Worm (Caenorhabditis elegans) whole organism, young adult: Measurements from ENCODE around the gene let-4.

Experiments
- B0336.3 ChIP-seq: fragments of 200-800 bp; sonication (Bioruptor generic); IDR thresholded peaks from 2 replicates; pipeline ENCODE4 v1.3.6; 2022; ENCODE audit warnings: missing genetic modification characterization, missing compliant biosample characterization
- F22D6.2 ChIP-seq: sonication (generic microtip); optimal IDR thresholded peaks from 2 replicates; lab custom pipeline; 2016; ENCODE audit warnings: mild to moderate bottlenecking, missing genetic modification characterization, missing compliant biosample characterization
- F37B4.10 ChIP-seq: fragments of 200-800 bp; sonication (Bioruptor generic); IDR thresholded peaks from 2 replicates; pipeline ENCODE4 v1.3.6; 2022; ENCODE audit warnings: missing genetic modification characterization, missing compliant biosample characterization
- F57C9.4 ChIP-seq: sonication (generic microtip); optimal IDR thresholded peaks from 2 replicates; lab custom pipeline; 2017; ENCODE audit warnings: mild to moderate bottlenecking, missing genetic modification characterization, missing compliant biosample characterization
- T07F8.4 ChIP-seq: sonication (generic microtip); optimal IDR thresholded peaks from 2 replicates; lab custom pipeline; 2016; ENCODE audit warnings: mild to moderate bottlenecking, missing genetic modification characterization, moderate library complexity, missing compliant biosample characterization
- Y56A3A.18 ChIP-seq: fragments of 200-800 bp; sonication (Bioruptor generic); IDR thresholded peaks from 2 replicates; pipeline ENCODE4 v1.3.6; 2022; ENCODE audit warnings: missing genetic modification reagents, missing genetic modification characterization, missing compliant biosample characterization
- Y95B8A.8 ChIP-seq: fragments of 200-800 bp; sonication (Bioruptor generic); IDR thresholded peaks from 2 replicates; pipeline ENCODE4 v1.3.6; 2022; ENCODE audit warnings: missing genetic modification reagents, missing genetic modification characterization, missing compliant biosample characterization
- ZK185.1 ChIP-seq: sonication (generic microtip); optimal IDR thresholded peaks from 2 replicates; lab custom pipeline; 2016; ENCODE audit warnings: mild to moderate bottlenecking, missing genetic modification characterization, missing compliant biosample characterization; ENCODE audit not compliant: poor library complexity, severe bottlenecking
- attf-6 ChIP-seq: fragments of 200-800 bp; sonication (Bioruptor generic); IDR thresholded peaks from 2 replicates; pipeline ENCODE4 v1.3.6; 2022; ENCODE audit warnings: missing genetic modification reagents, missing genetic modification characterization, missing compliant biosample characterization
- bed-1 ChIP-seq: fragments of 200-800 bp; sonication (Bioruptor generic); IDR thresholded peaks from 2 replicates; pipeline ENCODE4 v1.3.6; 2022; ENCODE audit warnings: missing genetic modification reagents, missing genetic modification characterization, missing compliant biosample characterization
- cebp-1 ChIP-seq, 2 experiments: fragments of 200-800 bp in 1 of 2; sonication (Bioruptor generic) in 1 of 2; sonication (generic microtip) in 1 of 2; IDR thresholded peaks in 1 of 2; optimal IDR thresholded peaks in 1 of 2; 2 replicates each; pipeline versions ENCODE4 v1.3.6 to Lab custom; 2017 to 2022; ENCODE audit warnings: missing compliant biosample characterization in 2 of 2, missing genetic modification characterization in 2 of 2, mild to moderate bottlenecking in 1 of 2, missing genetic modification reagents in 1 of 2, moderate library complexity in 1 of 2
- ceh-100 ChIP-seq: fragments of 200-800 bp; sonication (Bioruptor generic); IDR thresholded peaks from 2 replicates; pipeline ENCODE4 v1.3.6; 2022; ENCODE audit warnings: missing genetic modification reagents, missing genetic modification characterization, missing compliant biosample characterization
- ceh-27 ChIP-seq: fragments of 200-800 bp; sonication (Bioruptor generic); optimal IDR thresholded peaks from 2 replicates; lab custom pipeline; 2018; ENCODE audit warnings: mild to moderate bottlenecking, missing genetic modification characterization, moderate library complexity, missing compliant biosample characterization
- ceh-40 ChIP-seq: fragments of 200-800 bp; sonication (Bioruptor generic); IDR thresholded peaks from 2 replicates; pipeline ENCODE4 v1.3.6; 2022; ENCODE audit warnings: missing genetic modification characterization, missing compliant biosample characterization
- dox-1 ChIP-seq: fragments of 200-800 bp; sonication (Bioruptor generic); IDR thresholded peaks from 2 replicates; pipeline ENCODE4 v1.3.6; 2022; ENCODE audit warnings: missing genetic modification reagents, missing genetic modification characterization, missing compliant biosample characterization
- efl-1 ChIP-seq: fragments of 150-350 bp; optimal IDR thresholded peaks from 2 replicates; lab custom pipeline; 2014; ENCODE audit warnings: missing biosample characterization, missing genetic modification reagents, missing genetic modification characterization
- egl-18 ChIP-seq: fragments of 200-800 bp; sonication (Bioruptor generic); IDR thresholded peaks from 2 replicates; pipeline ENCODE4 v1.3.6; 2022; ENCODE audit warnings: missing genetic modification reagents, missing genetic modification characterization, missing compliant biosample characterization
- egrh-3 ChIP-seq: fragments of 200-800 bp; sonication (Bioruptor generic); IDR thresholded peaks from 2 replicates; pipeline ENCODE4 v1.3.6; 2022; ENCODE audit warnings: missing genetic modification reagents, missing genetic modification characterization, missing compliant biosample characterization
- ekl-4 ChIP-seq: fragments of 200-800 bp; sonication (Bioruptor generic); IDR thresholded peaks from 2 replicates; pipeline ENCODE4 v1.3.6; 2022; ENCODE audit warnings: missing genetic modification reagents, missing genetic modification characterization, missing compliant biosample characterization
- ets-4 ChIP-seq: fragments of 200-800 bp; sonication (Bioruptor generic); optimal IDR thresholded peaks from 2 replicates; lab custom pipeline; 2018; ENCODE audit warnings: mild to moderate bottlenecking, missing genetic modification characterization, missing compliant biosample characterization
- hlh-12 ChIP-seq: sonication (generic microtip); optimal IDR thresholded peaks from 2 replicates; lab custom pipeline; 2016; ENCODE audit warnings: missing genetic modification characterization, missing compliant biosample characterization
- hrde-1 ChIP-seq: sonication (generic microtip); optimal IDR thresholded peaks from 2 replicates; lab custom pipeline; 2016; ENCODE audit warnings: missing genetic modification characterization, mild to moderate bottlenecking, missing compliant biosample characterization, moderate library complexity, missing genotype, missing genetic modification reagents, borderline replicate concordance
- lin-35 ChIP-seq, 3 experiments: fragments of 150-350 bp in 2 of 3; sonication (generic microtip) in 1 of 3; optimal IDR thresholded peaks; 2 replicates each; lab custom pipeline; 2014 to 2018; ENCODE audit warnings: missing biosample characterization in 3 of 3, missing genetic modification characterization in 3 of 3, missing genetic modification reagents in 3 of 3
- lin-40 ChIP-seq: sonication (generic microtip); optimal IDR thresholded peaks from 2 replicates; lab custom pipeline; 2016; ENCODE audit warnings: missing genetic modification characterization, mild to moderate bottlenecking, missing compliant biosample characterization, missing genotype, missing genetic modification reagents
- lin-54 ChIP-seq: fragments of 200-800 bp; sonication (Bioruptor generic); optimal IDR thresholded peaks from 2 replicates; lab custom pipeline; 2018; ENCODE audit warnings: mild to moderate bottlenecking, missing genetic modification characterization, missing compliant biosample characterization
- lsl-1 ChIP-seq: fragments of 200-800 bp; sonication (Bioruptor generic); optimal IDR thresholded peaks from 2 replicates; lab custom pipeline; 2018; ENCODE audit warnings: mild to moderate bottlenecking, missing genetic modification characterization, moderate library complexity, missing compliant biosample characterization
- lsy-27 ChIP-seq: sonication (generic microtip); optimal IDR thresholded peaks from 2 replicates; lab custom pipeline; 2017; ENCODE audit warnings: missing genetic modification characterization, mild to moderate bottlenecking, missing compliant biosample characterization, antibody characterized with exemption, missing genotype, borderline replicate concordance; ENCODE audit not compliant: insufficient read depth
- madf-10 ChIP-seq: sonication (generic microtip); optimal IDR thresholded peaks from 2 replicates; lab custom pipeline; 2016; ENCODE audit warnings: mild to moderate bottlenecking, missing genetic modification characterization, missing compliant biosample characterization
- madf-6 ChIP-seq: fragments of 200-800 bp; sonication (Bioruptor generic); IDR thresholded peaks from 2 replicates; pipeline ENCODE4 v1.3.6; 2022; ENCODE audit warnings: missing genetic modification reagents, missing genetic modification characterization, missing compliant biosample characterization
- mxl-1 ChIP-seq: sonication (generic microtip); optimal IDR thresholded peaks from 2 replicates; lab custom pipeline; 2016; ENCODE audit warnings: missing genetic modification characterization, missing compliant biosample characterization
- nhr-120 ChIP-seq: fragments of 200-800 bp; sonication (Bioruptor generic); IDR thresholded peaks from 2 replicates; pipeline ENCODE4 v1.3.6; 2022; ENCODE audit warnings: missing genetic modification characterization, missing compliant biosample characterization
- nhr-179 ChIP-seq: sonication (generic microtip); optimal IDR thresholded peaks from 2 replicates; lab custom pipeline; 2016; ENCODE audit warnings: mild to moderate bottlenecking, missing genetic modification characterization, missing compliant biosample characterization
- nhr-27 ChIP-seq: fragments of 200-800 bp; sonication (Bioruptor generic); optimal IDR thresholded peaks from 2 replicates; lab custom pipeline; 2018; ENCODE audit warnings: mild to moderate bottlenecking, missing genetic modification characterization, moderate library complexity, missing compliant biosample characterization
- sdz-38 ChIP-seq: sonication (generic microtip); optimal IDR thresholded peaks from 2 replicates; lab custom pipeline; 2016; ENCODE audit warnings: missing genotype, missing genetic modification characterization, missing compliant biosample characterization
- snpc-3.4 ChIP-seq: sonication (generic microtip); optimal IDR thresholded peaks from 2 replicates; lab custom pipeline; 2017; ENCODE audit warnings: missing genetic modification characterization, mild to moderate bottlenecking, missing compliant biosample characterization, antibody characterized with exemption, moderate library complexity, missing genotype, missing genetic modification reagents
- snpc-4 ChIP-seq, 5 experiments: fragments of 150-350 bp in 1 of 5; sonication (generic microtip) in 4 of 5; optimal IDR thresholded peaks; 2 replicates each; lab custom pipeline; 2014 to 2018; ENCODE audit warnings: missing genetic modification characterization in 5 of 5, missing biosample characterization in 3 of 5, antibody characterized with exemption in 2 of 5, mild to moderate bottlenecking in 2 of 5, missing compliant biosample characterization in 2 of 5, missing genotype in 2 of 5, moderate library complexity in 2 of 5, missing genetic modification reagents in 1 of 5
- tbp1 ChIP-seq: fragments of 200-800 bp; sonication (Bioruptor generic); optimal IDR thresholded peaks from 2 replicates; lab custom pipeline; 2018; ENCODE audit warnings: mild to moderate bottlenecking, missing genetic modification characterization, missing compliant biosample characterization
- tbx-9 ChIP-seq: sonication (generic microtip); optimal IDR thresholded peaks from 2 replicates; lab custom pipeline; 2016; ENCODE audit warnings: borderline replicate concordance, missing genetic modification characterization, inconsistent platforms, missing compliant biosample characterization
- xnd-1 ChIP-seq: sonication (generic microtip); optimal IDR thresholded peaks from 2 replicates; lab custom pipeline; 2016; ENCODE audit warnings: missing genotype, missing genetic modification reagents, missing genetic modification characterization, missing compliant biosample characterization
- zfh-2 ChIP-seq: fragments of 200-800 bp; sonication (Bioruptor generic); conservative IDR thresholded peaks from 2 replicates; pipeline ENCODE4 v1.3.6; 2022; ENCODE audit warnings: missing genetic modification reagents, missing genetic modification characterization, missing compliant biosample characterization
- ztf-26 ChIP-seq: sonication (generic microtip); optimal IDR thresholded peaks from 2 replicates; lab custom pipeline; 2017; ENCODE audit warnings: missing genetic modification characterization, missing compliant biosample characterization
- ztf-6 ChIP-seq: fragments of 200-800 bp; sonication (Bioruptor generic); IDR thresholded peaks from 2 replicates; pipeline ENCODE4 v1.3.6; 2022; ENCODE audit warnings: missing genetic modification reagents, missing genetic modification characterization, missing compliant biosample characterization

The let-4 gene

DNA sequence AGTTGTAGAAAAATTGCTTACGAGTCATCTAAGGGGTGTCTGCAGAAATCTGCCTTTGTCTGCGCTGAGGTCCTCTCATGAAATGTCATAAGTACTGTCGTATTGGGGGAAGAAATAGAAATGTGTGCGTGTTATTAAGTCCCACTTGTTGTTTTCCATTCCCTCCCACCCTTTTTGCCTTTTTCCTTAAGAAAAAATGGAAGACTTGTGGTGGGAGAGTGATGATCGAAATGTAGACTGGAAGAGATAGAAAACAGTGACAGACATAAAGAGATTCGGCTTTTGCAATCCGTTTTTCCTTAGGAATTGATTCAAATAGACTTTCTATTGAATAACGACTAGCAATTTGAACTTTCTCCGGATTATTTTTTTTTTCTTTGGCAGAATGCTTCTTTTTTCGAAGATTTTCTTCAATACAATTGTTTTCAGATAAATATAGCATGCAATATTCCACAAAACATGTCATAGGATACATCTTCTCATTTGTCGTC lies 28.0 kb upstream of the let-4 start, which contains the start of gene ram-5:
Gene ram-5 (plus strand): TSS at position 441 of the 491 bp plus-strand sequence.
- TF ChIP-seq nhr-27 (tag; lab: Kevin White, UChicago) (no peak), madf-10 (tag; lab: Kevin White, UChicago) (no peak), ceh-27 (GFP tag; lab: Kevin White, UChicago) (peak; percentile 16), snpc-3.4 (tag; lab: Kevin White, UChicago) (no peak), lsl-1 (GFP tag; lab: Kevin White, UChicago) (no peak), efl-1 (GFP tag; lab: Kevin White, UChicago) (no peak), tbp1 (GFP tag; lab: Kevin White, UChicago) (no peak)
- TF ChIP-seq, all 124 proteins: peak for 1

DNA sequence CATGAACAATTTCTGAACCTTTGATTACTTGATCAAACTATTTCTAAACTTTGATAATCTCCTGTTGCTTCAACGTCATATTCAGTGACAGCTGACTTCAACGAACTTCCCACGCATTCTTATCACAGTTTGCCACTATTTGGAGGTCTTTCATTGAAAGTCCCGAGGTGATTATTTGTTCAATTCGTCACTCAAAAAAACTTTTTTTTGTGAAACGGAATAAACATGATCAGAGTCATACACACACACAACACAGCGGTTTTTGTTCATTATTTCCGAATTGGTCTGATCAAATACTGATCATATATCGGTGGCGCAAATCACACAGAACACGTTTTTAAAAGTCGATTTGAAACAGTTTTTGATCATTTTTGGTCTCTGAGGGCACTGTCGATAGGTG lies 21.3 kb upstream of the let-4 start:
- TF ChIP-seq lsy-27 (tag; lab: Kevin White, UChicago) (no peak), snpc-4 (GFP tag; optimal IDR thresholded peaks at IDR 0.05; lab: Kevin White, UChicago) (no peak), snpc-4 (tag; optimal IDR thresholded peaks at IDR 0.05; lab: Kevin White, UChicago) (no peak), Y56A3A.18 (GFP tag; lab: Robert Waterston, UW) (no peak), mxl-1 (tag; lab: Kevin White, UChicago) (no peak), madf-6 (GFP tag; lab: Robert Waterston, UW) (no peak), ceh-100 (no peak), lsl-1 (GFP tag; lab: Kevin White, UChicago) (no peak), lin-35 (GFP tag; optimal IDR thresholded peaks at IDR 0.05; lab: Kevin White, UChicago) (no peak), dox-1 (no peak)

DNA sequence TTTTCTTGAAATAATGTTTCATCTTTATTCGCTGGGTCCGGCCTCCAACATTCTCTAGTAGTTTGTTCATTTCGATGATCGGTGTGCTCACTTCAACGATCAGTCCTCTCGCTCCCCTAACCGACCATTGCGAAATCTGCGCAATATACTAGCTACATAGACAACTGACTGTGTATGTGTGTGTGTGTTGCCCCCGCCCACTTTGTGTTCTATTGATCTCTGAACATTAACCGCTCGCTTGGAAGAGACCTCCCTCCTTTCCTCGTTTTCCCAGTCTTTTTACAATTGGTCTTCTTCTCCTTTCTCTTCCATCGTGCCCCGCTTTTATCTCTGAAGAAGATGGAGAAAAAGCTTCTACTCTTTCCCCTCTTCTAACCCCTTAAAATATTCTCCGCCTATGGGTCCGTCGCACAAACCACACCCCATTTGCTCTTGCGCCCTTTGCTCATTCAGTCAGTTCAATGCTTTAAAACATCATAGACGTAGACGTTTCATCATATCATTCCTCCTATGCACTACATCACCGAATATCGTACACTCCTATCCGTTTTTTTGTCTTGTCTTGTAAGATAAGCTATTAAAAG lies 20.3 kb upstream of the let-4 start:
- TF ChIP-seq ztf-26 (tag; lab: Kevin White, UChicago) = no peak
- TF ChIP-seq B0336.3 = no peak
- TF ChIP-seq egrh-3 (GFP tag; lab: Robert Waterston, UW) = no peak
- TF ChIP-seq sdz-38 (tag; lab: Kevin White, UChicago) = no peak
- TF ChIP-seq F22D6.2 (tag; lab: Kevin White, UChicago) = no peak
- no peak for TF ChIP-seq tbx-9
- TF ChIP-seq hrde-1 (tag; lab: Kevin White, UChicago) = no peak
- TF ChIP-seq cebp-1 (GFP tag; IDR thresholded peaks at IDR 0.05; lab: Robert Waterston, UW) = peak; percentile 93
- TF ChIP-seq cebp-1 (tag; optimal IDR thresholded peaks at IDR 0.05; lab: Kevin White, UChicago) = peak; percentile 98
- TF ChIP-seq nhr-179 (tag; lab: Kevin White, UChicago) = no peak
- peak; percentile 68 for TF ChIP-seq ceh-27 (GFP tag; lab: Kevin White, UChicago)
- no peak for TF ChIP-seq hlh-12 (tag; lab: Kevin White, UChicago)
- peak; percentile 26 for TF ChIP-seq ZK185.1 (tag; lab: Kevin White, UChicago)
- no peak for TF ChIP-seq T07F8.4 (tag; lab: Kevin White, UChicago)
- peak; percentile 68; the same call in 1 of the 2 replicates for TF ChIP-seq zfh-2
- TF ChIP-seq lin-40 (tag; lab: Kevin White, UChicago) = peak; percentile 33
- TF ChIP-seq bed-1 (GFP tag; lab: Robert Waterston, UW) = no peak
- no peak for TF ChIP-seq madf-6 (GFP tag; lab: Robert Waterston, UW)
- TF ChIP-seq F57C9.4 = no peak
- no peak for TF ChIP-seq Y95B8A.8 (GFP tag; lab: Robert Waterston, UW)
- no peak for TF ChIP-seq nhr-27 (tag; lab: Kevin White, UChicago)
- TF ChIP-seq F37B4.10 = no peak
- no peak for TF ChIP-seq snpc-4 (GFP tag; optimal IDR thresholded peaks at IDR 0.05; lab: Kevin White, UChicago)
- TF ChIP-seq snpc-4 (tag; optimal IDR thresholded peaks at IDR 0.05; lab: Kevin White, UChicago) = peak in 1 of 4 experiments; percentile 20
- no peak for TF ChIP-seq lsl-1 (GFP tag; lab: Kevin White, UChicago)
- TF ChIP-seq nhr-120 (GFP tag; lab: Robert Waterston, UW) = no peak
- no peak for TF ChIP-seq ekl-4
- TF ChIP-seq attf-6 (GFP tag; lab: Robert Waterston, UW) = no peak
- no peak for TF ChIP-seq xnd-1 (tag; lab: Kevin White, UChicago)
- TF ChIP-seq ztf-6 (GFP tag; lab: Robert Waterston, UW) = no peak
- no peak for TF ChIP-seq egl-18 (GFP tag; lab: Robert Waterston, UW)
- TF ChIP-seq ceh-40 (GFP tag; lab: Robert Waterston, UW) = no peak
- TF ChIP-seq lin-54 (GFP tag; lab: Kevin White, UChicago) = no peak
- no peak for TF ChIP-seq ets-4
